Worm (Caenorhabditis elegans): ENCODE measurements around the gene F13H8.12.

The F13H8.12 gene

ce11 chrII:6269805-6270414 lies 7.6 kb downstream of the F13H8.12 start, which contains the start of gene F13H8.2 (continued):
- TF ChIP-seq sea-2 (GFP tag; IDR thresholded peaks at IDR 0.05) (no peak), Y53F4B.3 (GFP tag; IDR thresholded peaks at IDR 0.05) (peak; percentile 85), nhr-179 (tag; optimal IDR thresholded peaks at IDR 0.05) (no peak), fkh-3 (tag; optimal IDR thresholded peaks at IDR 0.05) (no peak), Y67H2A.10 (GFP tag; conservative IDR thresholded peaks at IDR 0.05) (no peak), T07F8.4 (tag; optimal IDR thresholded peaks at IDR 0.05) (no peak), snpc-1.3 (tag; optimal IDR thresholded peaks at IDR 0.05; ENCODE audit: insufficient read depth) (no peak), cebp-1 (GFP tag; IDR thresholded peaks at IDR 0.05) (peak; percentile 48; the same call in 1 of the 2 replicates), cebp-1 (tag; optimal IDR thresholded peaks at IDR 0.05) (no peak), akir-1 (GFP tag; optimal IDR thresholded peaks at IDR 0.05) (no peak), ztf-22 (GFP tag; optimal IDR thresholded peaks at IDR 0.05) (no peak), T26A5.8 (tag; optimal IDR thresholded peaks at IDR 0.05) (no peak), ceh-58 (GFP tag; IDR thresholded peaks at IDR 0.05) (no peak), chd-7 (tag; optimal IDR thresholded peaks at IDR 0.05) (no peak), ztf-18 (tag; optimal IDR thresholded peaks at IDR 0.05) (peak; percentile 56), tbx-9 (tag; optimal IDR thresholded peaks at IDR 0.05; ENCODE audit: borderline replicate concordance) (no peak), sdz-38 (tag; optimal IDR thresholded peaks at IDR 0.05) (no peak), lin-54 (GFP tag; optimal IDR thresholded peaks at IDR 0.05) (peak; percentile 96), F39B2.1 (GFP tag; IDR thresholded peaks at IDR 0.05) (no peak), F57C9.4 (tag; optimal IDR thresholded peaks at IDR 0.05) (no peak), rec-8 (tag; optimal IDR thresholded peaks at IDR 0.05) (no peak), B0336.3 (GFP tag; IDR thresholded peaks at IDR 0.05) (no peak; the same call in 1 of the 2 replicates), aptf-3 (GFP tag; IDR thresholded peaks at IDR 0.05) (no peak), nhr-27 (tag; optimal IDR thresholded peaks at IDR 0.05) (no peak), efl-1 (GFP tag; optimal IDR thresholded peaks at IDR 0.05) (peak; percentile 76), madf-8 (GFP tag; conservative IDR thresholded peaks at IDR 0.05) (peak; percentile 68), die-1 (tag; optimal IDR thresholded peaks at IDR 0.05) (no peak), tbp1 (GFP tag; optimal IDR thresholded peaks at IDR 0.05) (peak; percentile 52), ets-4 (GFP tag; optimal IDR thresholded peaks at IDR 0.05) (no peak), attf-3 (GFP tag; conservative IDR thresholded peaks at IDR 0.05) (peak; percentile 79), snpc-3.4 (tag; optimal IDR thresholded peaks at IDR 0.05) (no peak), him-1 (tag; optimal IDR thresholded peaks at IDR 0.05) (peak; percentile 19), F23B12.7 (tag; optimal IDR thresholded peaks at IDR 0.05; ENCODE audit: insufficient read depth) (peak; percentile 95), F37B4.10 (GFP tag; IDR thresholded peaks at IDR 0.05) (no peak), madf-3 (GFP tag; IDR thresholded peaks at IDR 0.05) (0 out of 2 replicates have a peak, but pooled peaks have one; percentile 15), zim-3 (tag; optimal IDR thresholded peaks at IDR 0.05) (peak; percentile 2), ZK185.1 (tag; optimal IDR thresholded peaks at IDR 0.05; ENCODE audit: poor library complexity, severe bottlenecking) (no peak), xnd-1 (tag; optimal IDR thresholded peaks at IDR 0.05) (no peak), hmg-1.2 (GFP tag; IDR thresholded peaks at IDR 0.05) (peak; percentile 63), madf-10 (tag; optimal IDR thresholded peaks at IDR 0.05) (peak; percentile 23), repo-1 (tag; optimal IDR thresholded peaks at IDR 0.05) (no peak), mel-28 (tag; optimal IDR thresholded peaks at IDR 0.05; ENCODE audit: borderline replicate concordance) (no peak), Y56A3A.18 (GFP tag; IDR thresholded peaks at IDR 0.05) (0 out of 2 replicates have a peak, but pooled peaks have one; percentile 69), attf-5 (GFP tag; optimal IDR thresholded peaks at IDR 0.05) (peak; percentile 84), egl-18 (GFP tag; IDR thresholded peaks at IDR 0.05) (no peak), egrh-3 (GFP tag; IDR thresholded peaks at IDR 0.05) (peak; percentile 75), egl-44 (GFP tag; IDR thresholded peaks at IDR 0.05) (peak; percentile 66; the same call in 1 of the 2 replicates), pha-4 (tag; optimal IDR thresholded peaks at IDR 0.05) (no peak)
